Worm (Caenorhabditis elegans) whole organism, L1 larva: ENCODE results near the gene rars-1.

ENCODE experiments used
- F16B12.6 ChIP-seq: fragments of 150-350 bp; optimal IDR thresholded peaks from 2 replicates; lab custom pipeline; 2014; ENCODE audit warnings: missing biosample characterization, missing genetic modification characterization
- ama-1 ChIP-seq: fragments of 150-350 bp; optimal IDR thresholded peaks from 2 replicates; lab custom pipeline; 2014
- blmp-1 ChIP-seq: fragments of 150-350 bp; optimal IDR thresholded peaks from 2 replicates; lab custom pipeline; 2014; ENCODE audit warnings: missing biosample characterization, missing genetic modification characterization
- ceh-88 ChIP-seq: fragments of 200-800 bp; sonication (Bioruptor generic); IDR thresholded peaks from 2 replicates; pipeline ENCODE4 v1.3.6; 2022; ENCODE audit warnings: missing genetic modification characterization, missing compliant biosample characterization
- dpl-1 ChIP-seq, 3 experiments: fragments of 150-350 bp in 2 of 3; sonication (generic microtip) in 1 of 3; optimal IDR thresholded peaks; 2 replicates each; lab custom pipeline; 2014 to 2017; ENCODE audit warnings: missing biosample characterization in 3 of 3, missing genetic modification characterization in 3 of 3, missing genetic modification reagents in 3 of 3
- dsc-1 ChIP-seq: sonication (generic microtip); optimal IDR thresholded peaks from 2 replicates; lab custom pipeline; 2016; ENCODE audit warnings: mild to moderate bottlenecking, missing genetic modification characterization, missing compliant biosample characterization
- efl-1 ChIP-seq, 4 experiments: fragments of 150-350 bp; optimal IDR thresholded peaks in 3 of 4; peaks in 1 of 4; 1 replicate in 1 of 4; 2 replicates in 3 of 4; lab custom pipeline; 2014; ENCODE audit warnings: missing biosample characterization in 2 of 4, missing genetic modification characterization in 2 of 4, missing genetic modification reagents in 2 of 4
- egl-27 ChIP-seq, 2 experiments: fragments of 150-350 bp in 1 of 2; sonication (generic microtip); optimal IDR thresholded peaks; 3 replicates each; lab custom pipeline; 2017 to 2018; ENCODE audit warnings: missing biosample characterization in 2 of 2, missing genetic modification characterization in 2 of 2, missing genetic modification reagents in 2 of 2
- elt-2 ChIP-seq: sonication (generic microtip); optimal IDR thresholded peaks from 2 replicates; lab custom pipeline; 2016; ENCODE audit warnings: missing genetic modification characterization, mild to moderate bottlenecking, inconsistent platforms, missing compliant biosample characterization, missing genetic modification reagents
- ets-5 ChIP-seq: fragments of 200-800 bp; sonication (Bioruptor generic); IDR thresholded peaks from 2 replicates; pipeline ENCODE4 v1.3.6; 2022; ENCODE audit warnings: missing genetic modification characterization, missing compliant biosample characterization
- fkh-4 ChIP-seq: sonication (generic microtip); optimal IDR thresholded peaks from 2 replicates; lab custom pipeline; 2016; ENCODE audit warnings: missing compliant biosample characterization, missing genetic modification characterization, borderline replicate concordance
- fos-1 ChIP-seq: fragments of 150-350 bp; optimal IDR thresholded peaks from 2 replicates; lab custom pipeline; 2014; ENCODE audit warnings: missing biosample characterization, missing genetic modification characterization
- grh-1 ChIP-seq: fragments of 200-800 bp; sonication (Bioruptor generic); IDR thresholded peaks from 2 replicates; pipeline ENCODE4 v1.3.6; 2022; ENCODE audit warnings: missing genetic modification reagents, missing genetic modification characterization, missing compliant biosample characterization
- hlh-17 ChIP-seq: fragments of 200-800 bp; sonication (Bioruptor generic); optimal IDR thresholded peaks from 2 replicates; lab custom pipeline; 2018; ENCODE audit warnings: missing genetic modification characterization, mild to moderate bottlenecking, missing compliant biosample characterization, moderate library complexity, borderline replicate concordance
- hlh-4 ChIP-seq: sonication (generic microtip); optimal IDR thresholded peaks from 2 replicates; lab custom pipeline; 2016; ENCODE audit warnings: mild to moderate bottlenecking, missing genetic modification characterization, missing compliant biosample characterization
- irx-1 ChIP-seq: sonication (generic microtip); optimal IDR thresholded peaks from 2 replicates; lab custom pipeline; 2016; ENCODE audit warnings: missing genetic modification characterization, missing compliant biosample characterization
- lin-13 ChIP-seq: fragments of 150-350 bp; optimal IDR thresholded peaks from 2 replicates; lab custom pipeline; 2014; ENCODE audit warnings: missing biosample characterization, missing genetic modification reagents, missing genetic modification characterization
- lin-14 ChIP-seq: fragments of 200-800 bp; sonication (Bioruptor generic); optimal IDR thresholded peaks from 2 replicates; lab custom pipeline; 2018; ENCODE audit warnings: mild to moderate bottlenecking, missing genetic modification characterization, moderate library complexity, missing compliant biosample characterization
- lsy-2 ChIP-seq, 2 experiments: fragments of 150-350 bp; optimal IDR thresholded peaks; 2 replicates each; lab custom pipeline; 2014; ENCODE audit warnings: missing biosample characterization in 2 of 2, missing genetic modification characterization in 2 of 2
- mab-9 ChIP-seq: fragments of 200-800 bp; sonication (Bioruptor generic); IDR thresholded peaks from 2 replicates; pipeline ENCODE4 v1.3.6; 2022; ENCODE audit warnings: missing genetic modification reagents, missing genetic modification characterization, missing compliant biosample characterization
- mef-2 ChIP-seq: fragments of 150-350 bp; optimal IDR thresholded peaks from 2 replicates; lab custom pipeline; 2014; ENCODE audit warnings: missing biosample characterization, missing genetic modification characterization
- mep-1 ChIP-seq: fragments of 150-350 bp; optimal IDR thresholded peaks from 2 replicates; lab custom pipeline; 2014; ENCODE audit warnings: missing biosample characterization, missing genetic modification characterization
- nhr-237 ChIP-seq: fragments of 150-350 bp; optimal IDR thresholded peaks from 2 replicates; lab custom pipeline; 2014; ENCODE audit warnings: missing biosample characterization, missing genetic modification characterization
- nhr-28 ChIP-seq: fragments of 150-350 bp; optimal IDR thresholded peaks from 2 replicates; lab custom pipeline; 2014; ENCODE audit warnings: missing biosample characterization, missing genetic modification characterization
- nhr-47 ChIP-seq: sonication (generic microtip); optimal IDR thresholded peaks from 2 replicates; lab custom pipeline; 2016; ENCODE audit warnings: mild to moderate bottlenecking, missing genetic modification characterization, moderate library complexity, missing compliant biosample characterization
- nhr-76 ChIP-seq: sonication (generic microtip); optimal IDR thresholded peaks from 2 replicates; lab custom pipeline; 2017; ENCODE audit warnings: missing biosample characterization, missing genetic modification characterization
- nhr-77 ChIP-seq: fragments of 150-350 bp; optimal IDR thresholded peaks from 2 replicates; lab custom pipeline; 2014; ENCODE audit warnings: missing biosample characterization, missing genetic modification characterization
- nhr-84 ChIP-seq: sonication (generic microtip); optimal IDR thresholded peaks from 2 replicates; lab custom pipeline; 2017; ENCODE audit warnings: missing biosample characterization, missing genetic modification characterization
- nhr-85 ChIP-seq: sonication (generic microtip); peaks from one replicate; lab custom pipeline; 2016; ENCODE audit warnings: missing genetic modification characterization, inconsistent platforms, missing compliant biosample characterization
- nhr-90 ChIP-seq: sonication (generic microtip); optimal IDR thresholded peaks from 2 replicates; lab custom pipeline; 2016; ENCODE audit warnings: mild to moderate bottlenecking, missing genetic modification characterization, missing compliant biosample characterization; ENCODE audit not compliant: poor library complexity
- pag-3 ChIP-seq: sonication (generic microtip); optimal IDR thresholded peaks from 2 replicates; lab custom pipeline; 2017; ENCODE audit warnings: missing genetic modification characterization, mild to moderate bottlenecking, missing compliant biosample characterization, antibody characterized with exemption, borderline replicate concordance; ENCODE audit not compliant: insufficient read depth
- pqm-1 ChIP-seq: sonication (generic microtip); optimal IDR thresholded peaks from 3 replicates; lab custom pipeline; 2017; ENCODE audit warnings: missing biosample characterization, missing genetic modification characterization
- snpc-4 ChIP-seq: fragments of 150-350 bp; optimal IDR thresholded peaks from 2 replicates; lab custom pipeline; 2014; ENCODE audit warnings: missing biosample characterization, missing genetic modification characterization
- sox-4 ChIP-seq: sonication (generic microtip); optimal IDR thresholded peaks from 2 replicates; lab custom pipeline; 2016; ENCODE audit warnings: missing genetic modification characterization, missing compliant biosample characterization
- sup-37 ChIP-seq: fragments of 200-800 bp; sonication (Bioruptor generic); optimal IDR thresholded peaks from 2 replicates; lab custom pipeline; 2018; ENCODE audit warnings: mild to moderate bottlenecking, missing genetic modification characterization, missing compliant biosample characterization
- unc-130 ChIP-seq: fragments of 150-350 bp; optimal IDR thresholded peaks from 2 replicates; lab custom pipeline; 2017; ENCODE audit warnings: missing biosample characterization, missing genetic modification characterization, inconsistent platforms
- unc-62 ChIP-seq: fragments of 150-350 bp; optimal IDR thresholded peaks from 2 replicates; lab custom pipeline; 2014; ENCODE audit warnings: missing biosample characterization, missing genetic modification reagents, missing genetic modification characterization
- unc-98 ChIP-seq: fragments of 200-800 bp; sonication (Bioruptor generic); IDR thresholded peaks from 2 replicates; pipeline ENCODE4 v1.3.6; 2022; ENCODE audit warnings: missing genetic modification characterization, missing compliant biosample characterization
- xbp-1 ChIP-seq: sonication (generic microtip); optimal IDR thresholded peaks from 2 replicates; lab custom pipeline; 2016; ENCODE audit warnings: missing genetic modification characterization, missing compliant biosample characterization
- ztf-11 ChIP-seq, 2 experiments: sonication (generic microtip); optimal IDR thresholded peaks; 2 replicates each; lab custom pipeline; 2016 to 2017; ENCODE audit warnings: missing genetic modification characterization in 2 of 2, missing biosample characterization in 1 of 2, missing compliant biosample characterization in 1 of 2

The rars-1 gene

DNA sequence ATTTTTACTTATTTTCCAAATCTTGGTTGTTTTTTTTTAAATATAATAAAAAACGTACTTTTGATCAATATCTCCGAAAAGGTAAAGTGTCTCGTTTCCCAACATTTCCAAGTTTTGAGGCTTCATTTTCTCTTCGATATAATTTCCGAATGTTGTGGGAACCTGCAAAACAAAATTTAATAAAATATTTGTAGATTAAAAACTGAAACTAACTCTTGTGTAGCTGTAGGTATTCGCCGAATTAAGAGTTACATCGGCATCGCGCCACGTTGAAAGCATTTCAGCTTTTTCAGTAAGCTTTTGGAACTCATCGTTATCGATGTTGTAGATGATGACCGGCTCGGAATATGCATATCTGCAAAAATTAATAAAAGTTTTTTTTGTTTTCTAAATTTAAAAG is 45.4 kb upstream of the rars-1 start, which contains the start of gene vps-22:
Gene vps-22, minus strand, starts transcription at position 101 of the 400 bp plus-strand sequence.
- no peak for TF ChIP-seq unc-98 (GFP tag; lab: Robert Waterston, UW)
- no peak for TF ChIP-seq mef-2 (tag; lab: Kevin White, UChicago)
- TF ChIP-seq mep-1 (tag; lab: Kevin White, UChicago): no peak
- no peak for TF ChIP-seq mab-9 (GFP tag; lab: Robert Waterston, UW)
- TF ChIP-seq grh-1 (GFP tag; lab: Robert Waterston, UW): no peak
- TF ChIP-seq unc-62 (GFP tag; lab: Kevin White, UChicago): no peak
- TF ChIP-seq fos-1: no peak
- no peak for TF ChIP-seq lin-13 (GFP tag; lab: Kevin White, UChicago)
- no peak for TF ChIP-seq nhr-90
- no peak for TF ChIP-seq ztf-11 (tag; optimal IDR thresholded peaks at IDR 0.05; lab: Kevin White, UChicago)
- TF ChIP-seq nhr-237 (tag; lab: Kevin White, UChicago): no peak
- TF ChIP-seq sox-4: no peak
- TF ChIP-seq ets-5 (GFP tag; lab: Robert Waterston, UW): no peak
- TF ChIP-seq, all 84 proteins: peak for 0

DNA sequence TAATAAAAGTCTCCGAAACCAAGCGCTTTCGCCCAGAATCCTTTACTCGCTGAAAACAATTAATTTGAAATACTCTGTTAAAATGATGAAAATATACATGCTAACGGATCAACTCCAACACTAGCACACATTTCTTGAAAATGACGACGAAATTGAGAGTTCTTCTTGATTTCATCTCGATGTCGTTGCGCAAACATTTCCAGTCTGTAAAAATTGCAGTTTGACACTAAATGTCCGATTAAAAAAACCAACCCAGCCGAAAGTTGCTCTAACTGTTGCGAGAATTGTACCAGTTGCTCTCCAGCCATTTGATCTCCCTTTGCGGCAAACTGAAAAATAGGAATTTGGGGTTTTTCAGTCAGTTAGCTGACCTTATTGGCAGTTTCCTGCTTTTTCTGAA is 44.3 kb upstream of the rars-1 start:
- no peak for TF ChIP-seq egl-27 (tag; optimal IDR thresholded peaks at IDR 0.05; lab: Kevin White, UChicago)
- no peak for TF ChIP-seq efl-1 (optimal IDR thresholded peaks at IDR 0.05; lab: Kevin White, UChicago)
- TF ChIP-seq efl-1 (GFP tag; optimal IDR thresholded peaks at IDR 0.05 in 1 of 2; lab: Kevin White, UChicago): peak in 1 of 2 experiments; percentile 26
- no peak for TF ChIP-seq pag-3
- no peak for TF ChIP-seq ztf-11 (tag; optimal IDR thresholded peaks at IDR 0.05; lab: Kevin White, UChicago)
- TF ChIP-seq nhr-76 (tag; lab: Kevin White, UChicago): no peak

DNA sequence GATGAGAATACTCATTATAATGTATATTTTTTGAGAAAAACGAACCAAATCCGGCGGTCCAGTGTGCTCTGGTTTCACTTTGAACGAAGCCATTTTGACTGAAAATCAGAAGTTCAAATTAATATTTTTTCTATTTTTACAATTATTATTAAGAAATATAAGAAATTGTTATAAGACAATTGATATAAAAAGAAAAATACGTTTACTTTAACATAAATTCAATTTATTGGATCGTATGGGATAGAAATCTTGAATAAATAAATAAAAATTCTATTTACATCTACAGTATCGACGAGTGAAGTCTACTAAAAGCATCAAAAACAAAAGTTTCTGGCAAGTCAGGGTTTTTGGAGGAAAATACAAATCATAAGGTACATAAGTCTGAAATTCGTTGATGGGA is 43.2 kb upstream of the rars-1 start, which contains the start of gene C27F2.4:
Gene C27F2.4, minus strand, starts transcription at position 101 of the 400 bp plus-strand sequence.
- TF ChIP-seq fkh-4 (tag; lab: Kevin White, UChicago) (no peak), ztf-11 (tag; optimal IDR thresholded peaks at IDR 0.05; lab: Kevin White, UChicago) (no peak), sup-37 (GFP tag; lab: Kevin White, UChicago) (no peak), ceh-88 (GFP tag; lab: Robert Waterston, UW) (no peak)

DNA sequence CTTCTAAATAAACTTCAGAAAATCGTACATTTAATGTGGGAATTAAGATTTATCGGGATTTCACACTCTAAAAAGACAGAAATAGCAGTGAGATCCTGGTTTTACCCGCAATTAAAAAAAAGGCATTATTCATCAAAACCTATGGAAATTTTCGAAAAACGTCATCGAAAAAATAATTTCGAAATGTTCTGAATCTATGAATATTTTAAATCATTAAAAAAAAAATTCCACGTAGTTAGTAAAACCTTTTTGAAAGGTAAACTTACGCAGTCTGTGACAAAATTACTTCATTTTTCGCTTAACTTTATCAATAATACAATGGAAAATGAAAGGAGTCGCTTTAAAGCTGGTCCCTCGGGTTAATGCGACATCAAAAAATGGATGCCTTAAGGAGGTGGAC is 39.6 kb upstream of the rars-1 start, which contains the start of gene C26E6.1:
Gene C26E6.1, plus strand, starts transcription at position 301 of the 400 bp plus-strand sequence.
- TF ChIP-seq nhr-84 (tag; lab: Kevin White, UChicago): no peak
- TF ChIP-seq F16B12.6: no peak
- no peak for TF ChIP-seq irx-1 (tag; lab: Kevin White, UChicago)
- no peak for TF ChIP-seq lin-14
- no peak for TF ChIP-seq nhr-28 (tag; lab: Kevin White, UChicago)
- no peak for TF ChIP-seq snpc-4 (tag; lab: Kevin White, UChicago)
- no peak for TF ChIP-seq hlh-17
- no peak for TF ChIP-seq dsc-1 (tag; lab: Kevin White, UChicago)
- no peak for TF ChIP-seq lsy-2 (tag; optimal IDR thresholded peaks at IDR 0.05; lab: Kevin White, UChicago)
- TF ChIP-seq dpl-1 (GFP tag; optimal IDR thresholded peaks at IDR 0.05; lab: Kevin White, UChicago): no peak
- TF ChIP-seq blmp-1: no peak
- no peak for TF ChIP-seq lin-13 (GFP tag; lab: Kevin White, UChicago)
- no peak for TF ChIP-seq hlh-4
- no peak for TF ChIP-seq pqm-1

DNA sequence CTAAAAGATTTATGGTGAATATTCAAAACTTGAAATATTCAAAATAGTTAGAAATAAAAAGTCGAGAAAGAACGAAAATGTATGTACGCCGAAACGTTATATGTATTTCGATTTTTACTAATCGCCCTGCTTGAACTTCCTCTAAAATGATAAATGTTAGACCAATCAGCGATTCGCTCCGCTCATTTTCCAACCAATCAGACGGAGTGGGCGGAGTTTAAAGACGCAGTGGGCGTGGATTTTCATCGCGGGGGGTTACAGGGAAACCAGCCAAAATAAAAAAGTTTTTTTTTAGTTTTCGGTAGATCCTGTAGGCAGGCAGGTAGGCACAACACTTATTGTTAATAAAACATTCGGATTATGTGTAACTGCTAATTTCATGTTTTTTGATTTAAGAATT is 36.0 kb upstream of the rars-1 start:
- TF ChIP-seq nhr-77 (tag; lab: Kevin White, UChicago) (no peak), elt-2 (tag; lab: Kevin White, UChicago) (no peak), F16B12.6 (no peak), xbp-1 (tag; lab: Kevin White, UChicago) (no peak), nhr-85 (no peak), nhr-47 (tag; lab: Kevin White, UChicago) (no peak), mep-1 (tag; lab: Kevin White, UChicago) (no peak), unc-130 (tag; lab: Kevin White, UChicago) (no peak), ama-1 (lab: Kevin White, UChicago) (no peak)
